Worm (Caenorhabditis elegans) whole organism, L1 larva: Measurements from ENCODE around the gene pola-1.
A peak's percentile ranks its signal among the peaks of the same experiment; 100 is the strongest.

ENCODE experiments used
- C16A3.4 ChIP-seq: fragments of 150-350 bp; optimal IDR thresholded peaks from 2 replicates; lab custom pipeline; 2014; ENCODE audit warnings: missing biosample characterization, missing genetic modification characterization
- aha-1 ChIP-seq: fragments of 150-350 bp; optimal IDR thresholded peaks from 2 replicates; lab custom pipeline; 2014; ENCODE audit warnings: missing biosample characterization, missing genetic modification characterization
- aly-2 ChIP-seq: fragments of 150-350 bp; optimal IDR thresholded peaks from 2 replicates; lab custom pipeline; 2014; ENCODE audit warnings: missing biosample characterization, missing genetic modification characterization
- blmp-1 ChIP-seq: fragments of 150-350 bp; optimal IDR thresholded peaks from 2 replicates; lab custom pipeline; 2014; ENCODE audit warnings: missing biosample characterization, missing genetic modification characterization
- ceh-63 ChIP-seq: fragments of 200-800 bp; sonication (Bioruptor generic); optimal IDR thresholded peaks from 2 replicates; lab custom pipeline; 2018; ENCODE audit warnings: mild to moderate bottlenecking, missing genetic modification characterization, missing compliant biosample characterization
- ceh-82 ChIP-seq, 3 experiments: fragments of 150-350 bp in 1 of 3; sonication (generic microtip) in 2 of 3; optimal IDR thresholded peaks; 2 replicates each; lab custom pipeline; 2014 to 2017; ENCODE audit warnings: missing biosample characterization in 3 of 3, missing genetic modification characterization in 3 of 3
- ces-1 ChIP-seq: fragments of 150-350 bp; optimal IDR thresholded peaks from 2 replicates; lab custom pipeline; 2014; ENCODE audit warnings: missing biosample characterization, missing genetic modification reagents, missing genetic modification characterization
- dpl-1 ChIP-seq, 3 experiments: fragments of 150-350 bp in 2 of 3; sonication (generic microtip) in 1 of 3; optimal IDR thresholded peaks; 2 replicates each; lab custom pipeline; 2014 to 2017; ENCODE audit warnings: missing biosample characterization in 3 of 3, missing genetic modification characterization in 3 of 3, missing genetic modification reagents in 3 of 3
- efl-1 ChIP-seq, 4 experiments: fragments of 150-350 bp; optimal IDR thresholded peaks in 3 of 4; peaks in 1 of 4; 1 replicate in 1 of 4; 2 replicates in 3 of 4; lab custom pipeline; 2014; ENCODE audit warnings: missing biosample characterization in 2 of 4, missing genetic modification characterization in 2 of 4, missing genetic modification reagents in 2 of 4
- efl-3 ChIP-seq: fragments of 200-800 bp; sonication (Bioruptor generic); optimal IDR thresholded peaks from 2 replicates; lab custom pipeline; 2018; ENCODE audit warnings: mild to moderate bottlenecking, missing genetic modification characterization, missing compliant biosample characterization
- egl-13 ChIP-seq: sonication (generic microtip); optimal IDR thresholded peaks from 2 replicates; lab custom pipeline; 2016; ENCODE audit warnings: missing genotype, missing genetic modification reagents, missing genetic modification characterization, missing compliant biosample characterization
- elt-2 ChIP-seq: sonication (generic microtip); optimal IDR thresholded peaks from 2 replicates; lab custom pipeline; 2016; ENCODE audit warnings: missing genetic modification characterization, mild to moderate bottlenecking, inconsistent platforms, missing compliant biosample characterization, missing genetic modification reagents
- elt-3 ChIP-seq, 6 experiments: fragments of 150-350 bp in 1 of 6; sonication (generic microtip); optimal IDR thresholded peaks; 2 replicates each; lab custom pipeline; 2017 to 2018; ENCODE audit warnings: missing biosample characterization in 6 of 6, missing genetic modification characterization in 6 of 6, inconsistent platforms in 1 of 6
- fkh-8 ChIP-seq: sonication (generic microtip); optimal IDR thresholded peaks from 2 replicates; lab custom pipeline; 2016; ENCODE audit warnings: mild to moderate bottlenecking, missing genetic modification characterization, missing compliant biosample characterization
- hlh-17 ChIP-seq: fragments of 200-800 bp; sonication (Bioruptor generic); optimal IDR thresholded peaks from 2 replicates; lab custom pipeline; 2018; ENCODE audit warnings: missing genetic modification characterization, mild to moderate bottlenecking, missing compliant biosample characterization, moderate library complexity, borderline replicate concordance
- irx-1 ChIP-seq: sonication (generic microtip); optimal IDR thresholded peaks from 2 replicates; lab custom pipeline; 2016; ENCODE audit warnings: missing genetic modification characterization, missing compliant biosample characterization
- isw-1 ChIP-seq: fragments of 200-800 bp; sonication (Bioruptor generic); IDR thresholded peaks from 2 replicates; pipeline ENCODE4 v1.3.6; 2022; ENCODE audit warnings: missing genetic modification characterization, missing compliant biosample characterization
- jun-1 ChIP-seq: fragments of 150-350 bp; optimal IDR thresholded peaks from 2 replicates; lab custom pipeline; 2014; ENCODE audit warnings: missing biosample characterization, missing genetic modification reagents, missing genetic modification characterization
- lin-13 ChIP-seq: fragments of 150-350 bp; optimal IDR thresholded peaks from 2 replicates; lab custom pipeline; 2014; ENCODE audit warnings: missing biosample characterization, missing genetic modification reagents, missing genetic modification characterization
- lin-15B ChIP-seq: fragments of 150-350 bp; sonication (generic microtip); optimal IDR thresholded peaks from 3 replicates; lab custom pipeline; 2014; ENCODE audit warnings: missing biosample characterization, missing genetic modification characterization
- lin-35 ChIP-seq, 2 experiments: fragments of 150-350 bp; optimal IDR thresholded peaks; 2 replicates each; lab custom pipeline; 2014; ENCODE audit warnings: missing biosample characterization in 2 of 2, missing genetic modification characterization in 2 of 2, missing genetic modification reagents in 2 of 2
- lir-3 ChIP-seq: sonication (generic microtip); optimal IDR thresholded peaks from 2 replicates; lab custom pipeline; 2016; ENCODE audit warnings: mild to moderate bottlenecking, missing genetic modification characterization, moderate library complexity, missing compliant biosample characterization; ENCODE audit not compliant: poor library complexity
- lsy-2 ChIP-seq, 2 experiments: fragments of 150-350 bp; optimal IDR thresholded peaks; 2 replicates each; lab custom pipeline; 2014; ENCODE audit warnings: missing biosample characterization in 2 of 2, missing genetic modification characterization in 2 of 2
- mab-9 ChIP-seq: fragments of 200-800 bp; sonication (Bioruptor generic); IDR thresholded peaks from 2 replicates; pipeline ENCODE4 v1.3.6; 2022; ENCODE audit warnings: missing genetic modification reagents, missing genetic modification characterization, missing compliant biosample characterization
- mef-2 ChIP-seq: fragments of 150-350 bp; optimal IDR thresholded peaks from 2 replicates; lab custom pipeline; 2014; ENCODE audit warnings: missing biosample characterization, missing genetic modification characterization
- nhr-11 ChIP-seq: fragments of 150-350 bp; optimal IDR thresholded peaks from 2 replicates; lab custom pipeline; 2014; ENCODE audit warnings: missing biosample characterization, missing genetic modification characterization
- nhr-12 ChIP-seq: sonication (generic microtip); optimal IDR thresholded peaks from 2 replicates; lab custom pipeline; 2017; ENCODE audit warnings: missing biosample characterization, missing genetic modification characterization
- nhr-237 ChIP-seq: fragments of 150-350 bp; optimal IDR thresholded peaks from 2 replicates; lab custom pipeline; 2014; ENCODE audit warnings: missing biosample characterization, missing genetic modification characterization
- nhr-47 ChIP-seq: sonication (generic microtip); optimal IDR thresholded peaks from 2 replicates; lab custom pipeline; 2016; ENCODE audit warnings: mild to moderate bottlenecking, missing genetic modification characterization, moderate library complexity, missing compliant biosample characterization
- nhr-71 ChIP-seq: sonication (generic microtip); optimal IDR thresholded peaks from 2 replicates; lab custom pipeline; 2016; ENCODE audit warnings: mild to moderate bottlenecking, missing genetic modification characterization, moderate library complexity, missing compliant biosample characterization
- nhr-85 ChIP-seq: sonication (generic microtip); peaks from one replicate; lab custom pipeline; 2016; ENCODE audit warnings: missing genetic modification characterization, inconsistent platforms, missing compliant biosample characterization
- nhr-90 ChIP-seq: sonication (generic microtip); optimal IDR thresholded peaks from 2 replicates; lab custom pipeline; 2016; ENCODE audit warnings: mild to moderate bottlenecking, missing genetic modification characterization, missing compliant biosample characterization; ENCODE audit not compliant: poor library complexity
- pag-3 ChIP-seq: sonication (generic microtip); optimal IDR thresholded peaks from 2 replicates; lab custom pipeline; 2017; ENCODE audit warnings: missing genetic modification characterization, mild to moderate bottlenecking, missing compliant biosample characterization, antibody characterized with exemption, borderline replicate concordance; ENCODE audit not compliant: insufficient read depth
- pax-3 ChIP-seq: fragments of 200-800 bp; sonication (Bioruptor generic); optimal IDR thresholded peaks from 2 replicates; lab custom pipeline; 2018; ENCODE audit warnings: mild to moderate bottlenecking, missing genetic modification characterization, moderate library complexity, missing compliant biosample characterization
- pqm-1 ChIP-seq: sonication (generic microtip); optimal IDR thresholded peaks from 3 replicates; lab custom pipeline; 2017; ENCODE audit warnings: missing biosample characterization, missing genetic modification characterization
- rnt-1 ChIP-seq: sonication (generic microtip); optimal IDR thresholded peaks from 2 replicates; lab custom pipeline; 2016; ENCODE audit warnings: mild to moderate bottlenecking, missing genetic modification characterization, moderate library complexity, missing compliant biosample characterization
- snu-23 ChIP-seq: sonication (generic microtip); optimal IDR thresholded peaks from 2 replicates; lab custom pipeline; 2016; ENCODE audit warnings: missing genetic modification characterization, missing compliant biosample characterization
- sup-37 ChIP-seq: fragments of 200-800 bp; sonication (Bioruptor generic); optimal IDR thresholded peaks from 2 replicates; lab custom pipeline; 2018; ENCODE audit warnings: mild to moderate bottlenecking, missing genetic modification characterization, missing compliant biosample characterization
- swsn-7 ChIP-seq: sonication (generic microtip); optimal IDR thresholded peaks from 2 replicates; lab custom pipeline; 2016; ENCODE audit warnings: missing genetic modification characterization, missing compliant biosample characterization
- tlp-1 ChIP-seq: fragments of 150-350 bp; optimal IDR thresholded peaks from 2 replicates; lab custom pipeline; 2014; ENCODE audit warnings: missing biosample characterization, missing genetic modification characterization
- unc-86 ChIP-seq: sonication (generic microtip); optimal IDR thresholded peaks from 2 replicates; lab custom pipeline; 2016; ENCODE audit warnings: missing genetic modification characterization, missing compliant biosample characterization
- unc-98 ChIP-seq: fragments of 200-800 bp; sonication (Bioruptor generic); IDR thresholded peaks from 2 replicates; pipeline ENCODE4 v1.3.6; 2022; ENCODE audit warnings: missing genetic modification characterization, missing compliant biosample characterization
- xbp-1 ChIP-seq: sonication (generic microtip); optimal IDR thresholded peaks from 2 replicates; lab custom pipeline; 2016; ENCODE audit warnings: missing genetic modification characterization, missing compliant biosample characterization
- zag-1 ChIP-seq: fragments of 150-350 bp; optimal IDR thresholded peaks from 2 replicates; lab custom pipeline; 2014; ENCODE audit warnings: missing biosample characterization, missing genetic modification characterization

pola-1 gene

ce11 chrIII:11127528-11127927, 14.7 kb upstream of the pola-1 start, which contains the start of gene Y48A6C.8:
Gene Y48A6C.8 (minus strand): TSS chrIII:11127628.
- TF ChIP-seq ces-1 (GFP tag; lab: Kevin White, UChicago) (no peak), dpl-1 (GFP tag; optimal IDR thresholded peaks at IDR 0.05; lab: Kevin White, UChicago) (no peak), nhr-12 (no peak), lsy-2 (tag; optimal IDR thresholded peaks at IDR 0.05; lab: Kevin White, UChicago) (no peak), unc-86 (tag; lab: Kevin White, UChicago) (no peak), nhr-85 (tag; lab: Kevin White, UChicago) (no peak), mab-9 (GFP tag; lab: Robert Waterston, UW) (no peak), xbp-1 (tag; lab: Kevin White, UChicago) (no peak), pax-3 (tag; lab: Kevin White, UChicago) (no peak), mef-2 (tag; lab: Kevin White, UChicago) (no peak), egl-13 (tag; lab: Kevin White, UChicago) (no peak), pag-3 (tag; lab: Kevin White, UChicago) (no peak), lin-13 (GFP tag; lab: Kevin White, UChicago) (no peak), elt-2 (tag; lab: Kevin White, UChicago) (no peak), nhr-90 (tag; lab: Kevin White, UChicago) (no peak)

ce11 chrIII:11129363-11129762, 12.9 kb upstream of the pola-1 start:
- TF ChIP-seq hlh-17: no peak
- TF ChIP-seq swsn-7 (tag; lab: Kevin White, UChicago): no peak
- peak in 1 of 2 experiments; percentile 8 for TF ChIP-seq efl-1 (optimal IDR thresholded peaks at IDR 0.05; lab: Kevin White, UChicago)
- TF ChIP-seq efl-1 (GFP tag; optimal IDR thresholded peaks at IDR 0.05 in 1 of 2; lab: Kevin White, UChicago): peak; percentile 24 to 30
- TF ChIP-seq lir-3: no peak
- peak in 1 of 2 experiments; percentile 14 for TF ChIP-seq lin-35 (GFP tag; optimal IDR thresholded peaks at IDR 0.05; lab: Kevin White, UChicago)
- TF ChIP-seq mef-2 (tag; lab: Kevin White, UChicago): no peak
- no peak for TF ChIP-seq snu-23 (GFP tag; lab: Kevin White, UChicago)
- no peak for TF ChIP-seq mab-9 (GFP tag; lab: Robert Waterston, UW)
- no peak for TF ChIP-seq sup-37
- no peak for TF ChIP-seq efl-3 (GFP tag; lab: Kevin White, UChicago)
- TF ChIP-seq nhr-237: no peak
- peak in 1 of 3 experiments; percentile 22 for TF ChIP-seq dpl-1 (GFP tag; optimal IDR thresholded peaks at IDR 0.05; lab: Kevin White, UChicago)
- TF ChIP-seq rnt-1 (tag; lab: Kevin White, UChicago): no peak
- no peak for TF ChIP-seq blmp-1 (tag; lab: Kevin White, UChicago)
- TF ChIP-seq C16A3.4: no peak
- no peak for TF ChIP-seq irx-1 (tag; lab: Kevin White, UChicago)
- TF ChIP-seq nhr-11 (tag; lab: Kevin White, UChicago): no peak

ce11 chrIII:11131475-11131874, 10.8 kb upstream of the pola-1 start, which contains the start of gene pha-1:
Gene pha-1 (plus strand): TSS chrIII:11131775.
- TF ChIP-seq nhr-85 (tag; lab: Kevin White, UChicago): peak; percentile 21
- TF ChIP-seq, all 84 proteins: peak for 1; not testable (repeated sequence) for 83

DNA sequence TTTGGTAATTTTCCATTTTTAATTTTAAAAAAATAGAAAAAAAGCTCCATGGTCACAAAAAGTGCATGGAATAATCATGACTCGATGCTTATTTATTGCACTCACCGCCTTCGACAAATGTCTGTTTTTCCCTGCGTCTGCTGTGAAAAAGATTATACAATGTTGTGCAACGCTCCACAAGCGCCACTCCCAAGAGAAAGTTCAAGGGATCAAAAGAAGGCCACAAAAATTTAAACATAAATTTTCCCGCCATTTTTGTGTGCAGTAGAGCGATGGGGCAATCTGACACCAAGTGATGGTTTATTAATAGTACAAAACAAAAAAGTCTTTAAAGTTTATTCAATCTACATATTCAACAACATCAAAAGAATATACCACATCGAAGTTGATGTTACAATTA, 3.3 kb upstream of the pola-1 start, which contains the start of gene fbxa-128:
fbxa-128 (minus strand) TSS at position 192 of the 400 bp plus-strand sequence.
- TF ChIP-seq pqm-1 (tag; lab: Kevin White, UChicago): no peak
- TF ChIP-seq ceh-82 (tag; optimal IDR thresholded peaks at IDR 0.05; lab: Kevin White, UChicago): peak in 1 of 3 experiments; percentile 21
- peak; percentile 5 for TF ChIP-seq xbp-1 (tag; lab: Kevin White, UChicago)
- peak; percentile 18 for TF ChIP-seq blmp-1 (tag; lab: Kevin White, UChicago)
- no peak for TF ChIP-seq aly-2 (tag; lab: Kevin White, UChicago)
- TF ChIP-seq nhr-47 (tag; lab: Kevin White, UChicago): peak; percentile 21
- TF ChIP-seq C16A3.4: peak; percentile 18
- no peak for TF ChIP-seq zag-1 (tag; lab: Kevin White, UChicago)
- TF ChIP-seq elt-3 (tag; optimal IDR thresholded peaks at IDR 0.05; lab: Kevin White, UChicago): no peak
- TF ChIP-seq lin-35 (GFP tag; optimal IDR thresholded peaks at IDR 0.05; lab: Kevin White, UChicago): peak; percentile 64 to 68
- TF ChIP-seq nhr-71 (tag; lab: Kevin White, UChicago): peak; percentile 24
- no peak for TF ChIP-seq egl-13 (tag; lab: Kevin White, UChicago)
- peak; percentile 51 to 84 (median 63) for TF ChIP-seq dpl-1 (GFP tag; optimal IDR thresholded peaks at IDR 0.05; lab: Kevin White, UChicago)
- no peak for TF ChIP-seq jun-1 (tag; lab: Kevin White, UChicago)
- TF ChIP-seq nhr-90 (tag; lab: Kevin White, UChicago): peak; percentile 2
- TF ChIP-seq efl-1 (optimal IDR thresholded peaks at IDR 0.05; lab: Kevin White, UChicago): peak; percentile 70 to 77
- peak; percentile 79 to 96 for TF ChIP-seq efl-1 (GFP tag; optimal IDR thresholded peaks at IDR 0.05 in 1 of 2; lab: Kevin White, UChicago)
- no peak for TF ChIP-seq isw-1 (GFP tag; lab: Robert Waterston, UW)
- TF ChIP-seq ceh-63 (GFP tag; lab: Kevin White, UChicago): no peak
- peak; percentile 2 for TF ChIP-seq fkh-8 (tag; lab: Kevin White, UChicago)
- TF ChIP-seq unc-98 (GFP tag; lab: Robert Waterston, UW): no peak
- TF ChIP-seq sup-37: no peak
- no peak for TF ChIP-seq aha-1
- TF ChIP-seq lsy-2 (tag; optimal IDR thresholded peaks at IDR 0.05; lab: Kevin White, UChicago): peak in 1 of 2 experiments; percentile 61
- no peak for TF ChIP-seq tlp-1 (tag; lab: Kevin White, UChicago)
- peak; percentile 28 for TF ChIP-seq lin-15B (tag; lab: Kevin White, UChicago)
